Worm (Caenorhabditis elegans) whole organism, L4 larva: ENCODE data around the gene fut-5.

Experiments used
- F37D6.2 ChIP-seq: sonication (generic microtip); optimal IDR thresholded peaks from 2 replicates; lab custom pipeline; 2016; ENCODE audit warnings: mild to moderate bottlenecking, missing genetic modification characterization, missing compliant biosample characterization
- ZK546.5 ChIP-seq, 2 experiments: sonication (generic microtip); optimal IDR thresholded peaks; 2 replicates each; lab custom pipeline; 2017; ENCODE audit warnings: missing biosample characterization in 2 of 2, missing genetic modification characterization in 2 of 2
- aly-2 ChIP-seq: sonication (generic microtip); optimal IDR thresholded peaks from 2 replicates; lab custom pipeline; 2018; ENCODE audit warnings: missing biosample characterization, missing genetic modification characterization
- egl-27 ChIP-seq: sonication (generic microtip); optimal IDR thresholded peaks from 3 replicates; lab custom pipeline; 2017; ENCODE audit warnings: missing biosample characterization, missing genetic modification reagents, missing genetic modification characterization
- hmg-1.1 ChIP-seq: fragments of 200-800 bp; sonication (Bioruptor generic); IDR thresholded peaks from 2 replicates; pipeline ENCODE4 v1.3.6; 2022; ENCODE audit warnings: missing genetic modification reagents, missing genetic modification characterization, missing compliant biosample characterization
- nhr-28 ChIP-seq: fragments of 150-350 bp; optimal IDR thresholded peaks from 2 replicates; lab custom pipeline; 2014; ENCODE audit warnings: missing biosample characterization, missing genetic modification characterization
- nhr-6 ChIP-seq: fragments of 150-350 bp; optimal IDR thresholded peaks from 2 replicates; lab custom pipeline; 2014; ENCODE audit warnings: missing biosample characterization, missing genetic modification characterization
- pha-4 ChIP-seq, 2 experiments: fragments of 150-350 bp in 1 of 2; fragments of 200-800 bp in 1 of 2; sonication (Bioruptor generic) in 1 of 2; IDR thresholded peaks in 1 of 2; optimal IDR thresholded peaks in 1 of 2; 2 replicates each; pipeline versions ENCODE4 v1.3.6 to Lab custom; 2014 to 2022; ENCODE audit warnings: missing genetic modification characterization in 2 of 2, missing genetic modification reagents in 2 of 2, missing biosample characterization in 1 of 2, missing compliant biosample characterization in 1 of 2
- pqm-1 ChIP-seq: sonication (generic microtip); optimal IDR thresholded peaks from 2 replicates; lab custom pipeline; 2017; ENCODE audit warnings: missing biosample characterization, missing genetic modification characterization
- unc-39 ChIP-seq: sonication (generic microtip); optimal IDR thresholded peaks from 2 replicates; lab custom pipeline; 2017; ENCODE audit warnings: missing biosample characterization, missing genetic modification characterization

ce11 chrII:4621650-4622049 is 45.8 kb downstream of the fut-5 start, which contains the start of gene clec-139:
- TF ChIP-seq hmg-1.1 (GFP tag; lab: Robert Waterston, UW) (no peak), unc-39 (no peak), nhr-28 (tag; lab: Kevin White, UChicago) (no peak), egl-27 (no peak), aly-2 (no peak), ZK546.5 (tag; optimal IDR thresholded peaks at IDR 0.05; lab: Kevin White, UChicago) (no peak), pqm-1 (no peak), nhr-6 (tag; lab: Kevin White, UChicago) (no peak), pha-4 (GFP tag; IDR thresholded peaks at IDR 0.05; lab: Robert Waterston, UW) (no peak), pha-4 (tag; optimal IDR thresholded peaks at IDR 0.05; lab: Kevin White, UChicago) (no peak), F37D6.2 (tag; lab: Kevin White, UChicago) (no peak)
